Fruit fly (Drosophila melanogaster) whole organism, embryonic: Measurements from ENCODE around the gene CG5377.

Experiments
- ATbp ChIP-seq: fragments of 200-800 bp; sonication (Bioruptor generic); optimal IDR thresholded peaks from 2 replicates; lab custom pipeline; 2017; ENCODE audit warnings: missing biosample characterization, mild to moderate bottlenecking, missing genetic modification characterization, missing genetic modification reagents
- Antp ChIP-seq: fragments of 200-800 bp; sonication (Bioruptor generic); optimal IDR thresholded peaks from 3 replicates; lab custom pipeline; 2016; ENCODE audit warnings: missing biosample characterization, missing genetic modification characterization
- BEAF-32 ChIP-seq: fragments of 200-800 bp; sonication (Bioruptor generic); optimal IDR thresholded peaks from 3 replicates; lab custom pipeline; 2017; ENCODE audit warnings: missing biosample characterization, missing genetic modification characterization, mild to moderate bottlenecking, moderate library complexity, missing genetic modification reagents
- Bdp1 ChIP-seq: fragments of 200-800 bp; sonication (Bioruptor generic); optimal IDR thresholded peaks from 3 replicates; lab custom pipeline; 2016; ENCODE audit warnings: missing biosample characterization, missing genetic modification characterization
- Bteb2 ChIP-seq: fragments of 200-800 bp; sonication (Bioruptor generic); optimal IDR thresholded peaks from 2 replicates; lab custom pipeline; 2016; ENCODE audit warnings: missing biosample characterization, missing genetic modification characterization
- CG10274 ChIP-seq: fragments of 200-800 bp; sonication (Bioruptor generic); optimal IDR thresholded peaks from 3 replicates; lab custom pipeline; 2017; ENCODE audit warnings: missing biosample characterization, mild to moderate bottlenecking, missing genetic modification characterization
- CG10959 ChIP-seq: fragments of 200-800 bp; sonication (Bioruptor generic); IDR thresholded peaks from 2 replicates; pipeline ENCODE4 v1.3.6; 2022; ENCODE audit warnings: missing biosample characterization, missing genetic modification characterization
- CG12104 ChIP-seq: fragments of 200-800 bp; sonication (Bioruptor generic); optimal IDR thresholded peaks from 3 replicates; lab custom pipeline; 2016; ENCODE audit warnings: missing biosample characterization, missing genetic modification characterization
- CG12299 ChIP-seq: fragments of 200-800 bp; sonication (Bioruptor generic); optimal IDR thresholded peaks from 2 replicates; lab custom pipeline; 2018; ENCODE audit warnings: missing biosample characterization, mild to moderate bottlenecking, missing genetic modification characterization
- CG13287 ChIP-seq: fragments of 200-800 bp; sonication (Bioruptor generic); IDR thresholded peaks from 2 replicates; pipeline ENCODE4 v1.3.6; 2022; ENCODE audit warnings: missing biosample characterization, missing genetic modification characterization; ENCODE audit not compliant: partially characterized antibody
- CG13296 ChIP-seq: fragments of 200-800 bp; sonication (Bioruptor generic); optimal IDR thresholded peaks from 3 replicates; lab custom pipeline; 2018; ENCODE audit warnings: missing biosample characterization, mild to moderate bottlenecking, missing genetic modification characterization
- CG14441 ChIP-seq: fragments of 200-800 bp; sonication (Bioruptor generic); IDR thresholded peaks from 2 replicates; pipeline ENCODE4 v1.3.6; 2022; ENCODE audit warnings: missing biosample characterization, missing genetic modification characterization
- CG14710 ChIP-seq: fragments of 200-800 bp; sonication (Bioruptor generic); optimal IDR thresholded peaks from 3 replicates; lab custom pipeline; 2019; ENCODE audit warnings: missing biosample characterization, mild to moderate bottlenecking, missing genetic modification characterization, moderate library complexity
- CG15011 ChIP-seq: fragments of 200-800 bp; sonication (Bioruptor generic); optimal IDR thresholded peaks from 3 replicates; lab custom pipeline; 2018; ENCODE audit warnings: missing biosample characterization, mild to moderate bottlenecking, missing genetic modification characterization
- CG2116 ChIP-seq: fragments of 200-800 bp; sonication (Bioruptor generic); optimal IDR thresholded peaks from 3 replicates; lab custom pipeline; 2018; ENCODE audit warnings: missing biosample characterization, mild to moderate bottlenecking, missing genetic modification characterization
- CG30403 ChIP-seq: fragments of 200-800 bp; sonication (Bioruptor generic); optimal IDR thresholded peaks from 3 replicates; lab custom pipeline; 2016; ENCODE audit warnings: missing biosample characterization, missing genetic modification characterization
- CG32767 ChIP-seq: fragments of 200-800 bp; sonication (Bioruptor generic); IDR thresholded peaks from 2 replicates; pipeline ENCODE4 v1.3.6; 2022; ENCODE audit warnings: missing biosample characterization, missing genetic modification characterization
- CG4360 ChIP-seq: fragments of 200-800 bp; sonication (Bioruptor generic); IDR thresholded peaks from 2 replicates; pipeline ENCODE4 v1.3.6; 2022; ENCODE audit warnings: missing biosample characterization, missing genetic modification characterization
- CG4730 ChIP-seq: fragments of 200-800 bp; sonication (Bioruptor generic); IDR thresholded peaks from 2 replicates; pipeline ENCODE4 v1.3.6; 2022; ENCODE audit warnings: missing biosample characterization, missing genetic modification characterization
- CG5245 ChIP-seq: fragments of 200-800 bp; sonication (Bioruptor generic); optimal IDR thresholded peaks from 3 replicates; lab custom pipeline; 2016; ENCODE audit warnings: missing biosample characterization, missing genetic modification characterization
- CG6683 ChIP-seq: fragments of 200-800 bp; sonication (Bioruptor generic); optimal IDR thresholded peaks from 2 replicates; lab custom pipeline; 2017; ENCODE audit warnings: missing biosample characterization, mild to moderate bottlenecking, missing genetic modification characterization, missing genetic modification reagents
- CG7928 ChIP-seq: fragments of 200-800 bp; sonication (Bioruptor generic); optimal IDR thresholded peaks from 2 replicates; lab custom pipeline; 2017; ENCODE audit warnings: missing biosample characterization, mild to moderate bottlenecking, missing genetic modification characterization
- CG8478 ChIP-seq: fragments of >200 bp; optimal IDR thresholded peaks from 2 replicates; lab custom pipeline; 2018
- CG9215 ChIP-seq: fragments of 200-800 bp; sonication (Bioruptor generic); IDR thresholded peaks from 2 replicates; pipeline ENCODE4 v1.3.6; 2022; ENCODE audit warnings: missing biosample characterization, missing genetic modification characterization
- Chrac-16 ChIP-seq: fragments of 200-800 bp; sonication (Bioruptor generic); optimal IDR thresholded peaks from 3 replicates; lab custom pipeline; 2016; ENCODE audit warnings: missing biosample characterization, missing genetic modification characterization
- D ChIP-seq, 2 experiments: fragments of 200-800 bp in 1 of 2; fragments of >200 bp in 1 of 2; sonication (Bioruptor generic) in 1 of 2; optimal IDR thresholded peaks; 2 replicates in 1 of 2; 3 replicates in 1 of 2; lab custom pipeline; 2017; ENCODE audit warnings: mild to moderate bottlenecking in 1 of 2, missing biosample characterization in 1 of 2, missing genetic modification characterization in 1 of 2, missing genetic modification reagents in 1 of 2
- Gsc ChIP-seq: fragments of 200-800 bp; sonication (Bioruptor generic); IDR thresholded peaks from 2 replicates; pipeline ENCODE4 v1.3.6; 2022; ENCODE audit warnings: missing biosample characterization, missing genetic modification characterization
- Gug ChIP-seq: fragments of 200-800 bp; sonication (Bioruptor generic); IDR thresholded peaks from 4 replicates; pipeline ENCODE4 v1.3.6; 2022; ENCODE audit warnings: missing biosample characterization, missing genetic modification characterization
- Hr78 ChIP-seq, 2 experiments: fragments of 200-800 bp in 1 of 2; fragments of >200 bp in 1 of 2; sonication (Bioruptor generic) in 1 of 2; optimal IDR thresholded peaks; 2 replicates each; lab custom pipeline; 2017 to 2019; ENCODE audit warnings: missing biosample characterization in 2 of 2, missing genetic modification characterization in 2 of 2, mild to moderate bottlenecking in 1 of 2, moderate library complexity in 1 of 2
- Mes4 ChIP-seq: fragments of 200-800 bp; sonication (Bioruptor generic); optimal IDR thresholded peaks from 2 replicates; lab custom pipeline; 2016; ENCODE audit warnings: missing biosample characterization, missing genetic modification characterization
- Oaz ChIP-seq: fragments of 200-800 bp; sonication (Bioruptor generic); IDR thresholded peaks from 2 replicates; pipeline ENCODE4 v1.3.6; 2022; ENCODE audit warnings: missing biosample characterization, missing genetic modification characterization
- PHDP ChIP-seq: fragments of 200-800 bp; sonication (Bioruptor generic); optimal IDR thresholded peaks from 3 replicates; lab custom pipeline; 2018; ENCODE audit warnings: missing biosample characterization, mild to moderate bottlenecking, missing genetic modification characterization, moderate library complexity
- Sin3A ChIP-seq: fragments of >200 bp; optimal IDR thresholded peaks from 2 replicates; lab custom pipeline; 2018
- Stat92E ChIP-seq, 3 experiments: fragments of >200 bp in 2 of 3; fragments of 200-800 bp in 1 of 3; sonication (Bioruptor generic) in 1 of 3; optimal IDR thresholded peaks; 2 replicates each; lab custom pipeline; 2017 to 2019; ENCODE audit warnings: missing biosample characterization in 3 of 3, missing genetic modification characterization in 3 of 3, mild to moderate bottlenecking in 1 of 3, moderate library complexity in 1 of 3
- Taf1 ChIP-seq: fragments of 200-800 bp; sonication (Bioruptor generic); IDR thresholded peaks from 2 replicates; pipeline ENCODE4 v1.3.6; 2022; ENCODE audit warnings: missing biosample characterization, missing genetic modification characterization
- ab ChIP-seq: fragments of 200-800 bp; sonication (Bioruptor generic); optimal IDR thresholded peaks from 2 replicates; lab custom pipeline; 2016; ENCODE audit warnings: missing biosample characterization, missing genetic modification characterization
- amos ChIP-seq: fragments of 200-800 bp; sonication (Bioruptor generic); IDR thresholded peaks from 2 replicates; pipeline ENCODE4 v1.3.6; 2022; ENCODE audit warnings: missing biosample characterization, missing genetic modification characterization; ENCODE audit not compliant: partially characterized antibody
- chm ChIP-seq: fragments of 200-800 bp; sonication (Bioruptor generic); IDR thresholded peaks from 2 replicates; pipeline ENCODE4 v1.3.6; 2022; ENCODE audit warnings: missing biosample characterization, missing genetic modification characterization
- dati ChIP-seq: fragments of 200-800 bp; sonication (Bioruptor generic); IDR thresholded peaks from 2 replicates; pipeline ENCODE4 v1.3.6; 2022; ENCODE audit warnings: missing biosample characterization, missing genetic modification characterization
- gsb ChIP-seq: fragments of 200-800 bp; sonication (Bioruptor generic); IDR thresholded peaks from 2 replicates; pipeline ENCODE4 v1.3.6; 2022; ENCODE audit warnings: missing biosample characterization, missing genetic modification characterization
- gt ChIP-seq: fragments of 200-800 bp; sonication (Bioruptor generic); IDR thresholded peaks from 2 replicates; pipeline ENCODE4 v1.3.6; 2022; ENCODE audit warnings: missing biosample characterization, missing genetic modification characterization
- jigr1 ChIP-seq: fragments of 200-800 bp; sonication (Bioruptor generic); IDR thresholded peaks from 3 replicates; pipeline ENCODE4 v1.3.6; 2022; ENCODE audit warnings: missing biosample characterization, missing genetic modification characterization
- odd ChIP-seq: fragments of 200-800 bp; sonication (Bioruptor generic); optimal IDR thresholded peaks from 2 replicates; lab custom pipeline; 2017; ENCODE audit warnings: missing biosample characterization, mild to moderate bottlenecking, missing genetic modification characterization
- org-1 ChIP-seq: fragments of 200-800 bp; sonication (Bioruptor generic); optimal IDR thresholded peaks from 2 replicates; lab custom pipeline; 2017; ENCODE audit warnings: missing biosample characterization, missing genetic modification characterization
- pan ChIP-seq, 4 experiments: fragments of >200 bp in 3 of 4; fragments of 200-800 bp in 1 of 4; sonication (Bioruptor generic) in 1 of 4; optimal IDR thresholded peaks in 3 of 4; IDR thresholded peaks in 1 of 4; 2 replicates each; pipeline versions ENCODE4 v1.3.6 to Lab custom; 2017 to 2022; ENCODE audit warnings: missing biosample characterization in 2 of 4, missing genetic modification characterization in 2 of 4, mixed read lengths in 1 of 4
- toy ChIP-seq: fragments of 200-800 bp; sonication (Bioruptor generic); IDR thresholded peaks from 2 replicates; pipeline ENCODE4 v1.3.6; 2022; ENCODE audit warnings: missing biosample characterization, missing genetic modification characterization
- usp ChIP-seq: fragments of >200 bp; optimal IDR thresholded peaks from 2 replicates; lab custom pipeline; 2017; ENCODE audit warnings: missing biosample characterization, missing genetic modification characterization
- vfl ChIP-seq: fragments of 200-800 bp; sonication (Bioruptor generic); optimal IDR thresholded peaks from 2 replicates; lab custom pipeline; 2016; ENCODE audit warnings: missing biosample characterization, missing genetic modification characterization
- vnd ChIP-seq: fragments of 200-800 bp; sonication (Bioruptor generic); IDR thresholded peaks from 3 replicates; pipeline ENCODE4 v1.3.6; 2022; ENCODE audit warnings: missing biosample characterization, missing genetic modification characterization; ENCODE audit not compliant: partially characterized antibody

The CG5377 gene

DNA sequence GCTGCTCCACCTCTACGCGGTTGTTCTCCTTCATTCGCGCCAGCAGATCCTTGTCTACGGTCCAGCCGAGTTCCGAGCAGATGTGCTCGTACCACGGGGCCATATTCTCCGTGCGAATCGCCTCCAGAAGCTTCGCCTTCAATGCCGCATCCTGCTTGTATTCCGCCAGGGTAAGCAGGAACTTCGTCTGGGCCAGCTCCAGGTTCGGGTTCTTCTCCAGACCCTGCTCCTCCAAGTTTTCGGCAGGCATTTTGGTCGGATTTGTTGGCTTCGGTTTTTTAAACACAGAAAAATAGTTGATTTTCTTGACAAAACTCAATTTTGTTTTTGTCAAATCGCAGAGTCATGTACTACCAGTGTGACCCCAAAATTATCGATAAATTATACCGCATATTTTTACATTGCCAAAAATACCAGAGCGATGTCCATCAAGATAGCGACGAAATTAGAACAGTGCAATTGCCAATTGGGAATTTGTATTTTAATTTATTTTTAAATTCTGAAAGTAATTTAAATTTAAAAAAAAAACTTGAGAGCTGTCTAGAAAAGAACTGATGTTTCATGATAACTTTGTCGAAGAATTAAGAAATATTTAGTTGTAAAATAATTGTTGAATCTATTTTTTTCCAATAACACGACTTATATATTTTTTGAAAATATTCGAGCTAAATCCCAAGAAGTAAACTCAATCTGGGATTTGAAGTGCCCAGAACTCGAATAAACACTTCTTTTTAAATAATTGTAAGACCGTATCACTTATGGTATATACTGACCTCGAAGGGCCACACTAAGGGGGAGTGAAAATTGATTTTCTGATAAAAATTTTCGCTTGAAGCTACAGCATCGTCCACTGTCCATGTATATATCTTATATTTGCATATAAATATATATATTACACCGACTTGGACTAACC lies 6.0 kb downstream of the CG5377 start, which contains the start of the genes Rpn7 and AP-2mu (continued):
- TF ChIP-seq CG13296 (no peak), usp (GFP tag; lab: Kevin White, UChicago) (no peak), CG15011 (GFP tag; lab: Kevin White, UChicago) (no peak), Hr78 (GFP tag; optimal IDR thresholded peaks at IDR 0.05; lab: Kevin White, UChicago) (no peak), odd (GFP tag; lab: Kevin White, UChicago) (no peak), CG32767 (GFP tag; lab: Robert Waterston, UW) (no peak), CG9215 (no peak), ab (no peak), CG14710 (tag; lab: Kevin White, UChicago) (peak; percentile 99), org-1 (GFP tag; lab: Kevin White, UChicago) (no peak), Stat92E (GFP tag; optimal IDR thresholded peaks at IDR 0.05; lab: Kevin White, UChicago) (no peak), Sin3A (lab: Kevin White, UChicago) (no peak), CG4730 (GFP tag; lab: Robert Waterston, UW) (no peak), Bdp1 (GFP tag; lab: Kevin White, UChicago) (no peak), BEAF-32 (GFP tag; lab: Kevin White, UChicago) (peak; percentile 45), D (optimal IDR thresholded peaks at IDR 0.05; lab: Kevin White, UChicago) (no peak), D (GFP tag; optimal IDR thresholded peaks at IDR 0.05; lab: Kevin White, UChicago) (no peak), CG4360 (GFP tag; lab: Robert Waterston, UW) (no peak), gt (GFP tag; lab: Robert Waterston, UW) (no peak), amos (GFP tag; lab: Robert Waterston, UW) (no peak), dati (GFP tag; lab: Robert Waterston, UW) (no peak), ATbp (GFP tag; lab: Kevin White, UChicago) (no peak), CG30403 (peak; percentile 54), jigr1 (GFP tag; lab: Robert Waterston, UW) (no peak), Mes4 (no peak), CG2116 (peak; percentile 54), CG12104 (GFP tag; lab: Kevin White, UChicago) (no peak), Bteb2 (GFP tag; lab: Kevin White, UChicago) (no peak), Gsc (GFP tag; lab: Robert Waterston, UW) (no peak), Taf1 (GFP tag; lab: Robert Waterston, UW) (no peak), vfl (no peak), Oaz (GFP tag; lab: Robert Waterston, UW) (no peak), Antp (GFP tag; lab: Kevin White, UChicago) (no peak), chm (GFP tag; lab: Robert Waterston, UW) (no peak; the same call in 1 of the 2 replicates), toy (GFP tag; lab: Robert Waterston, UW) (no peak), CG14441 (GFP tag; lab: Robert Waterston, UW) (no peak), CG10959 (no peak), Chrac-16 (GFP tag; lab: Kevin White, UChicago) (no peak), CG13287 (GFP tag; lab: Robert Waterston, UW) (no peak; the same call in 1 of the 2 replicates), Gug (GFP tag; lab: Robert Waterston, UW) (no peak), pan (optimal IDR thresholded peaks at IDR 0.05; lab: Kevin White, UChicago) (no peak), pan (GFP tag; optimal IDR thresholded peaks at IDR 0.05 in 1 of 2, IDR thresholded peaks at IDR 0.05 in 1 of 2) (peak in 1 of 2 experiments; percentile 18), CG7928 (GFP tag; lab: Kevin White, UChicago) (no peak), CG6683 (GFP tag; lab: Kevin White, UChicago) (no peak), CG5245 (GFP tag; lab: Kevin White, UChicago) (no peak), CG10274 (no peak), gsb (GFP tag; lab: Robert Waterston, UW) (no peak), CG8478 (no peak), CG12299 (tag; lab: Kevin White, UChicago) (no peak), vnd (GFP tag; lab: Robert Waterston, UW) (no peak), PHDP (tag; lab: Kevin White, UChicago) (no peak)
